Worm (Caenorhabditis elegans): ENCODE data around the gene srd-46.

ce11 chrX:12337846-12338490 is 6.1 kb downstream of the srd-46 start, which contains the start of gene srd-44:
- TF ChIP-seq nhr-6 (tag; optimal IDR thresholded peaks at IDR 0.05) (no peak), ztf-4 (tag; optimal IDR thresholded peaks at IDR 0.05) (no peak), nhr-11 (tag; optimal IDR thresholded peaks at IDR 0.05) (no peak), nhr-23 (tag; optimal IDR thresholded peaks at IDR 0.05) (no peak), nhr-10 (tag; optimal IDR thresholded peaks at IDR 0.05) (no peak), nhr-12 (tag; optimal IDR thresholded peaks at IDR 0.05) (no peak), unc-62 (GFP tag; optimal IDR thresholded peaks at IDR 0.05) (no peak), elt-3 (tag; optimal IDR thresholded peaks at IDR 0.05) (no peak), lin-39 (tag; optimal IDR thresholded peaks at IDR 0.05) (no peak)

All from whole organism, L2 larva.